Fruit fly (Drosophila melanogaster): ENCODE measurements around the gene CG12496.

DNA sequence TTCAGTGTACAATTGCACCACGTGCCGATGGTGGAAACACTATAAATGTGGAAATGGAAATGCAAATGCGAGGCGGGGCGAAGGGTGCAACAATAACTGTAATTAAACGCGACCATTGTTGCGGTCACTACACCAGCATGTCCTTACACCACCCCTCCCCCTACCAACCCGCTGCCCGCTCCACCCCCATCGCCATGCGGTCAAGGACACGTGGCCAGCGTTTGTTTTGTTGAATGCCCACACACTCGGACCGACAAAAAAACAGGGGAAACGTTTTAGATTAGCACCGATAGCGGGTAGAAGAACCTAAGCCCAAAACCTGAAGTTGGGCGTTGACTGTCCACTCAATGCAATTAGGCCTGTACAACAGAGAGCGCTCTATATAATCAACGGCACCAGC, 16.2 kb downstream of the CG12496 start:
- TF ChIP-seq Dfd (GFP tag; optimal IDR thresholded peaks at IDR 0.05) (no peak), CG32264 (GFP tag; optimal IDR thresholded peaks at IDR 0.05) (no peak)

Measured in whole organism, wandering third instar larva.